Fruit fly (Drosophila melanogaster) whole organism, embryonic: ENCODE measurements around the gene CG16984.

Experiments
- Abd-B ChIP-seq: fragments of 200-800 bp; sonication (Bioruptor generic); optimal IDR thresholded peaks from 2 replicates; lab custom pipeline; 2018; ENCODE audit warnings: missing biosample characterization, mild to moderate bottlenecking, missing genetic modification characterization, moderate library complexity
- Aef1 ChIP-seq: fragments of 200-800 bp; sonication (Bioruptor generic); IDR thresholded peaks from 3 replicates; pipeline ENCODE4 v1.3.6; 2022; ENCODE audit warnings: missing biosample characterization, missing genetic modification characterization
- BEAF-32 ChIP-seq: fragments of 200-800 bp; sonication (Bioruptor generic); optimal IDR thresholded peaks from 3 replicates; lab custom pipeline; 2017; ENCODE audit warnings: missing biosample characterization, missing genetic modification characterization, mild to moderate bottlenecking, moderate library complexity, missing genetic modification reagents
- Bgb ChIP-seq: fragments of 200-800 bp; sonication (Bioruptor generic); IDR thresholded peaks from 2 replicates; pipeline ENCODE4 v1.3.6; 2022; ENCODE audit warnings: missing biosample characterization, missing genetic modification characterization; ENCODE audit not compliant: partially characterized antibody
- Blimp-1 ChIP-seq: fragments of 200-800 bp; sonication (Bioruptor generic); optimal IDR thresholded peaks from 3 replicates; lab custom pipeline; 2018; ENCODE audit warnings: missing biosample characterization, missing genetic modification characterization, mild to moderate bottlenecking, moderate library complexity, missing genetic modification reagents
- CG10543 ChIP-seq: fragments of 200-800 bp; sonication (Bioruptor generic); optimal IDR thresholded peaks from 3 replicates; lab custom pipeline; 2017; ENCODE audit warnings: missing biosample characterization, mild to moderate bottlenecking, missing genetic modification characterization, moderate library complexity
- CG10654 ChIP-seq: fragments of 200-800 bp; sonication (Bioruptor generic); optimal IDR thresholded peaks from 2 replicates; lab custom pipeline; 2016; ENCODE audit warnings: missing biosample characterization, missing genetic modification characterization
- CG12236 ChIP-seq: fragments of 200-800 bp; sonication (Bioruptor generic); optimal IDR thresholded peaks from 2 replicates; lab custom pipeline; 2016; ENCODE audit warnings: missing biosample characterization, missing genetic modification characterization
- CG12744 ChIP-seq: fragments of 200-800 bp; sonication (Bioruptor generic); optimal IDR thresholded peaks from 2 replicates; lab custom pipeline; 2016; ENCODE audit warnings: missing biosample characterization, missing genetic modification characterization
- CG13287 ChIP-seq: fragments of 200-800 bp; sonication (Bioruptor generic); IDR thresholded peaks from 2 replicates; pipeline ENCODE4 v1.3.6; 2022; ENCODE audit warnings: missing biosample characterization, missing genetic modification characterization; ENCODE audit not compliant: partially characterized antibody
- CG16815 ChIP-seq: fragments of 200-800 bp; sonication (Bioruptor generic); optimal IDR thresholded peaks from 3 replicates; lab custom pipeline; 2017; ENCODE audit warnings: missing biosample characterization, mild to moderate bottlenecking, missing genetic modification characterization
- CG17829 ChIP-seq: fragments of 200-800 bp; optimal IDR thresholded peaks from 2 replicates; lab custom pipeline; 2019; ENCODE audit warnings: missing biosample characterization, mild to moderate bottlenecking, missing genetic modification characterization, moderate library complexity
- CG18262 ChIP-seq: fragments of 200-800 bp; optimal IDR thresholded peaks from 3 replicates; lab custom pipeline; 2019; ENCODE audit warnings: missing biosample characterization, mild to moderate bottlenecking, missing genetic modification characterization, moderate library complexity
- CG2120 ChIP-seq: fragments of 200-800 bp; sonication (Bioruptor generic); optimal IDR thresholded peaks from 3 replicates; lab custom pipeline; 2016; ENCODE audit warnings: missing biosample characterization, missing genetic modification characterization
- CG3163 ChIP-seq: fragments of 200-800 bp; sonication (Bioruptor generic); optimal IDR thresholded peaks from 3 replicates; lab custom pipeline; 2016; ENCODE audit warnings: missing biosample characterization, missing genetic modification characterization
- CG6689 ChIP-seq: fragments of 200-800 bp; sonication (Bioruptor generic); IDR thresholded peaks from 2 replicates; pipeline ENCODE4 v1.3.6; 2022; ENCODE audit warnings: missing biosample characterization, missing genetic modification characterization
- CG7556 ChIP-seq: fragments of 200-800 bp; sonication (Bioruptor generic); optimal IDR thresholded peaks from 2 replicates; lab custom pipeline; 2017; ENCODE audit warnings: missing biosample characterization, mild to moderate bottlenecking, missing genetic modification characterization
- CG8478 ChIP-seq: fragments of >200 bp; optimal IDR thresholded peaks from 2 replicates; lab custom pipeline; 2018
- CG9817 ChIP-seq: fragments of 200-800 bp; sonication (Bioruptor generic); optimal IDR thresholded peaks from 2 replicates; lab custom pipeline; 2018; ENCODE audit warnings: missing biosample characterization, mild to moderate bottlenecking, missing genetic modification characterization, moderate library complexity
- CHES-1-like ChIP-seq: fragments of 200-800 bp; sonication (Bioruptor generic); optimal IDR thresholded peaks from 2 replicates; lab custom pipeline; 2016; ENCODE audit warnings: missing biosample characterization, missing genetic modification characterization
- CTCF ChIP-seq: fragments of 200-800 bp; sonication (Bioruptor generic); optimal IDR thresholded peaks from 2 replicates; lab custom pipeline; 2017; ENCODE audit warnings: missing biosample characterization, mild to moderate bottlenecking, missing genetic modification characterization, moderate library complexity
- CoRest ChIP-seq: fragments of 200-800 bp; sonication (Bioruptor generic); optimal IDR thresholded peaks from 3 replicates; lab custom pipeline; 2018; ENCODE audit warnings: missing biosample characterization, mild to moderate bottlenecking, missing genetic modification characterization, moderate library complexity
- Dip2 ChIP-seq: fragments of 200-800 bp; sonication (Bioruptor generic); IDR thresholded peaks from 2 replicates; pipeline ENCODE4 v1.3.6; 2022; ENCODE audit warnings: missing biosample characterization, missing genetic modification characterization
- Dll ChIP-seq: fragments of 200-800 bp; sonication (Bioruptor generic); IDR thresholded peaks from 4 replicates; pipeline ENCODE4 v1.3.6; 2022; ENCODE audit warnings: missing biosample characterization, missing genetic modification characterization; ENCODE audit not compliant: partially characterized antibody
- Dp ChIP-seq: fragments of 200-800 bp; sonication (Bioruptor generic); optimal IDR thresholded peaks from 2 replicates; lab custom pipeline; 2018; ENCODE audit warnings: missing biosample characterization, mild to moderate bottlenecking, missing genetic modification characterization, moderate library complexity
- Gsc ChIP-seq: fragments of 200-800 bp; sonication (Bioruptor generic); IDR thresholded peaks from 2 replicates; pipeline ENCODE4 v1.3.6; 2022; ENCODE audit warnings: missing biosample characterization, missing genetic modification characterization
- HLHmδ ChIP-seq: fragments of 200-800 bp; sonication (Bioruptor generic); optimal IDR thresholded peaks from 2 replicates; lab custom pipeline; 2018; ENCODE audit warnings: missing biosample characterization, mild to moderate bottlenecking, missing genetic modification characterization, moderate library complexity
- MESR4 ChIP-seq: fragments of 200-800 bp; sonication (Bioruptor generic); optimal IDR thresholded peaks from 2 replicates; lab custom pipeline; 2018; ENCODE audit warnings: missing biosample characterization, mild to moderate bottlenecking, missing genetic modification characterization, moderate library complexity
- NC2α ChIP-seq: fragments of 200-800 bp; sonication (Bioruptor generic); optimal IDR thresholded peaks from 2 replicates; lab custom pipeline; 2016; ENCODE audit warnings: missing biosample characterization, missing genetic modification characterization
- Pdp1 ChIP-seq, 2 experiments: fragments of 200-800 bp; sonication (Bioruptor generic); optimal IDR thresholded peaks; 3 replicates each; lab custom pipeline; 2016; ENCODE audit warnings: missing biosample characterization in 2 of 2, missing genetic modification characterization in 2 of 2, mild to moderate bottlenecking in 1 of 2, moderate library complexity in 1 of 2
- Poxn ChIP-seq: fragments of 200-800 bp; sonication (Bioruptor generic); IDR thresholded peaks from 2 replicates; pipeline ENCODE4 v1.3.6; 2022; ENCODE audit warnings: missing biosample characterization, missing genetic modification characterization
- az2 ChIP-seq: fragments of 200-800 bp; sonication (Bioruptor generic); optimal IDR thresholded peaks from 3 replicates; lab custom pipeline; 2016; ENCODE audit warnings: missing biosample characterization, missing genetic modification characterization
- bbx ChIP-seq: fragments of 200-800 bp; sonication (Bioruptor generic); IDR thresholded peaks from 2 replicates; pipeline ENCODE4 v1.3.6; 2022; ENCODE audit warnings: missing biosample characterization, missing genetic modification characterization; ENCODE audit not compliant: partially characterized antibody
- bcd ChIP-seq: fragments of 200-800 bp; sonication (Bioruptor generic); optimal IDR thresholded peaks from 2 replicates; lab custom pipeline; 2017; ENCODE audit warnings: missing biosample characterization, mild to moderate bottlenecking, missing genetic modification characterization
- danr ChIP-seq: fragments of 200-800 bp; sonication (Bioruptor generic); IDR thresholded peaks from 2 replicates; pipeline ENCODE4 v1.3.6; 2022; ENCODE audit warnings: missing biosample characterization, missing genetic modification characterization
- dati ChIP-seq: fragments of 200-800 bp; sonication (Bioruptor generic); IDR thresholded peaks from 2 replicates; pipeline ENCODE4 v1.3.6; 2022; ENCODE audit warnings: missing biosample characterization, missing genetic modification characterization
- ewg ChIP-seq: fragments of 200-800 bp; sonication (Bioruptor generic); optimal IDR thresholded peaks from 3 replicates; lab custom pipeline; 2017; ENCODE audit warnings: mild to moderate bottlenecking, missing biosample characterization, missing genetic modification reagents, missing genetic modification characterization
- fru ChIP-seq: fragments of >200 bp; optimal IDR thresholded peaks from 2 replicates; lab custom pipeline; 2017
- gce ChIP-seq: fragments of 200-800 bp; sonication (Bioruptor generic); IDR thresholded peaks from 3 replicates; pipeline ENCODE4 v1.3.6; 2022; ENCODE audit warnings: missing biosample characterization, missing genetic modification characterization
- jing ChIP-seq: fragments of 200-800 bp; sonication (Bioruptor generic); optimal IDR thresholded peaks from 2 replicates; lab custom pipeline; 2018; ENCODE audit warnings: missing biosample characterization, mild to moderate bottlenecking, missing genetic modification characterization
- jumu ChIP-seq: fragments of 200-800 bp; sonication (Bioruptor generic); optimal IDR thresholded peaks from 3 replicates; lab custom pipeline; 2016; ENCODE audit warnings: missing biosample characterization, missing genetic modification characterization
- kay ChIP-seq: fragments of 200-800 bp; sonication (Bioruptor generic); optimal IDR thresholded peaks from 2 replicates; lab custom pipeline; 2016; ENCODE audit warnings: missing biosample characterization, missing genetic modification characterization
- luna ChIP-seq: fragments of 200-800 bp; sonication (Bioruptor generic); optimal IDR thresholded peaks from 2 replicates; lab custom pipeline; 2016; ENCODE audit warnings: missing biosample characterization, missing genetic modification characterization
- nerfin-1 ChIP-seq: fragments of 200-800 bp; sonication (Bioruptor generic); optimal IDR thresholded peaks from 3 replicates; lab custom pipeline; 2019; ENCODE audit warnings: missing biosample characterization, mild to moderate bottlenecking, missing genetic modification characterization, moderate library complexity
- psq ChIP-seq: fragments of 200-800 bp; sonication (Bioruptor generic); optimal IDR thresholded peaks from 2 replicates; lab custom pipeline; 2017; ENCODE audit warnings: missing biosample characterization, missing genetic modification characterization
- rib ChIP-seq: fragments of 200-800 bp; sonication (Bioruptor generic); IDR thresholded peaks from 2 replicates; pipeline ENCODE4 v1.3.6; 2022; ENCODE audit warnings: missing biosample characterization, missing genetic modification characterization
- sc ChIP-seq, 3 experiments: fragments of >200 bp in 2 of 3; fragments of 200-800 bp in 1 of 3; sonication (Bioruptor generic) in 1 of 3; optimal IDR thresholded peaks; 2 replicates in 2 of 3; 3 replicates in 1 of 3; lab custom pipeline; 2017; ENCODE audit warnings: mild to moderate bottlenecking in 1 of 3, missing biosample characterization in 1 of 3, missing genetic modification characterization in 1 of 3, missing genetic modification reagents in 1 of 3
- shn ChIP-seq: fragments of 200-800 bp; sonication (Bioruptor generic); optimal IDR thresholded peaks from 3 replicates; lab custom pipeline; 2016; ENCODE audit warnings: missing biosample characterization, missing genetic modification characterization
- slou ChIP-seq: fragments of 200-800 bp; sonication (Bioruptor generic); optimal IDR thresholded peaks from 3 replicates; lab custom pipeline; 2016; ENCODE audit warnings: missing biosample characterization, missing genetic modification characterization
- stwl ChIP-seq: fragments of 200-800 bp; sonication (Bioruptor generic); optimal IDR thresholded peaks from 3 replicates; lab custom pipeline; 2018; ENCODE audit warnings: missing biosample characterization, mild to moderate bottlenecking, missing genetic modification characterization, moderate library complexity
- tna ChIP-seq: fragments of 200-800 bp; sonication (Bioruptor generic); IDR thresholded peaks from 2 replicates; pipeline ENCODE4 v1.3.6; 2022; ENCODE audit warnings: missing biosample characterization, missing genetic modification characterization; ENCODE audit not compliant: partially characterized antibody

Gene CG16984

DNA sequence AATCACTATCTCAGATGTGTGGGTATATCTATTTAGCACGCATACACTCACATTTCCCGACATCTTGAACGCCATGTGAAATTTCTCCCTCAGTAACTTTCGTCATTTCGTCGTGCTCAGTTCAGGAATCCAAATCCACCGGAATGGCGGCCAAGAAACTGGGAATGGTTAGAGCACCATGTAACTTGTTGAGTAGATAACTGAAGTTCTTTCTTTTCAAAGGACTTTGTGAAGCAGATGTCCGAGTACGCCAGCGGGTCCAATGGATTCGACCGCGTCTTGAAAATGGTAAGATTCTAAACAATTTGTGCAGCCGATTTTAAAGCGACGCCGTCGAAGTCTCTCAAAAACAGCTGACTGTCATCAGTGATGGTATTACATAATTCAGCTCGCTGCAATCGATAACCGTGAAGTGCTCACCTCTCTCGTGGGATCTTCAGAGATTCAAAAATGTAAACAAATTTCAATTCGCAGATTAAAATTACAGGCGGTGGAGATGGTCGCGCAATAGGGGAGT is 3.7 kb downstream of the CG16984 start, which contains the start of the genes CG16985 and CG12182 (continued):
- no peak for TF ChIP-seq slou (GFP tag; lab: Kevin White, UChicago)
- TF ChIP-seq jumu: no peak
- no peak for TF ChIP-seq Gsc (GFP tag; lab: Robert Waterston, UW)
- TF ChIP-seq CoRest: no peak
- TF ChIP-seq Aef1 (GFP tag; lab: Robert Waterston, UW): no peak
- no peak for TF ChIP-seq CG10543
- no peak for TF ChIP-seq kay
- TF ChIP-seq shn (GFP tag; lab: Kevin White, UChicago): no peak
- TF ChIP-seq gce (GFP tag; lab: Robert Waterston, UW): no peak
- TF ChIP-seq CG10654 (GFP tag; lab: Kevin White, UChicago): no peak
- TF ChIP-seq Dp (GFP tag; lab: Kevin White, UChicago): peak; percentile 62
- TF ChIP-seq CG8478: no peak
- no peak for TF ChIP-seq Abd-B (GFP tag; lab: Kevin White, UChicago)
- TF ChIP-seq Bgb: peak; percentile 44
- no peak for TF ChIP-seq psq (GFP tag; lab: Kevin White, UChicago)
- TF ChIP-seq CG18262 (tag; lab: Kevin White, UChicago): no peak
- no peak for TF ChIP-seq CG9817 (tag; lab: Kevin White, UChicago)
- TF ChIP-seq rib (GFP tag; lab: Robert Waterston, UW): no peak
- TF ChIP-seq Poxn (GFP tag; lab: Robert Waterston, UW): no peak
- TF ChIP-seq stwl: peak; percentile 10
- peak in 1 of 2 experiments; percentile 99 for TF ChIP-seq Pdp1 (GFP tag; optimal IDR thresholded peaks at IDR 0.05; lab: Kevin White, UChicago)
- no peak for TF ChIP-seq fru (lab: Kevin White, UChicago)
- TF ChIP-seq CG7556 (GFP tag; lab: Kevin White, UChicago): no peak
- TF ChIP-seq Blimp-1 (GFP tag; lab: Kevin White, UChicago): no peak
- TF ChIP-seq CG2120 (GFP tag; lab: Kevin White, UChicago): peak; percentile 27
- TF ChIP-seq luna (GFP tag; lab: Kevin White, UChicago): no peak
- TF ChIP-seq CG3163 (GFP tag; lab: Kevin White, UChicago): no peak
- TF ChIP-seq CG6689 (GFP tag; lab: Robert Waterston, UW): peak; percentile 13; the same call in 1 of the 2 replicates
- no peak for TF ChIP-seq dati (GFP tag; lab: Robert Waterston, UW)
- TF ChIP-seq CG12236 (GFP tag; lab: Kevin White, UChicago): no peak
- no peak for TF ChIP-seq HLHmδ (GFP tag; lab: Kevin White, UChicago)
- no peak for TF ChIP-seq CG12744
- TF ChIP-seq CG17829 (tag; lab: Kevin White, UChicago): peak; percentile 13
- TF ChIP-seq Dll: peak; percentile 43; the same call in 1 of the 4 replicates
- no peak for TF ChIP-seq danr (GFP tag; lab: Robert Waterston, UW)
- peak; percentile 18 for TF ChIP-seq CTCF (GFP tag; lab: Kevin White, UChicago)
- no peak for TF ChIP-seq Dip2 (GFP tag; lab: Robert Waterston, UW)
- TF ChIP-seq ewg (GFP tag; lab: Kevin White, UChicago): no peak
- TF ChIP-seq BEAF-32 (GFP tag; lab: Kevin White, UChicago): peak; percentile 54
- TF ChIP-seq sc (optimal IDR thresholded peaks at IDR 0.05; lab: Kevin White, UChicago): no peak
- TF ChIP-seq sc (GFP tag; optimal IDR thresholded peaks at IDR 0.05; lab: Kevin White, UChicago): no peak
- TF ChIP-seq NC2α (GFP tag; lab: Kevin White, UChicago): no peak
- peak; percentile 59 for TF ChIP-seq bbx
- TF ChIP-seq az2 (GFP tag; lab: Kevin White, UChicago): no peak
- TF ChIP-seq CG16815 (GFP tag; lab: Kevin White, UChicago): no peak
- TF ChIP-seq CG13287 (GFP tag; lab: Robert Waterston, UW): peak; percentile 46; the same call in 1 of the 2 replicates
- TF ChIP-seq tna (GFP tag; lab: Robert Waterston, UW): 0 out of 2 replicates have a peak, but pooled peaks have one; percentile 7
- TF ChIP-seq bcd (GFP tag; lab: Kevin White, UChicago): no peak
- peak; percentile 46 for TF ChIP-seq MESR4 (GFP tag; lab: Kevin White, UChicago)
- peak; percentile 46 for TF ChIP-seq CHES-1-like
- TF ChIP-seq jing (GFP tag; lab: Kevin White, UChicago): no peak
- peak; percentile 77 for TF ChIP-seq nerfin-1
